Fruit fly (Drosophila melanogaster) whole organism, prepupa: ENCODE measurements around the gene CG42514.

Source experiments
- Blimp-1 ChIP-seq: fragments of 200-800 bp; sonication (Bioruptor generic); optimal IDR thresholded peaks from 3 replicates; lab custom pipeline; 2017; ENCODE audit warnings: missing biosample characterization, missing genetic modification characterization, mild to moderate bottlenecking, moderate library complexity, missing genetic modification reagents
- CG10631 ChIP-seq: fragments of 200-800 bp; sonication (Bioruptor generic); optimal IDR thresholded peaks from 2 replicates; lab custom pipeline; 2016; ENCODE audit warnings: missing biosample characterization, missing genetic modification characterization
- CG10669 ChIP-seq: fragments of 200-800 bp; sonication (Bioruptor generic); optimal IDR thresholded peaks from 3 replicates; lab custom pipeline; 2018; ENCODE audit warnings: missing biosample characterization, mild to moderate bottlenecking, missing genetic modification characterization, moderate library complexity
- CG11902 ChIP-seq: fragments of 200-800 bp; sonication (Bioruptor generic); optimal IDR thresholded peaks from 3 replicates; lab custom pipeline; 2016; ENCODE audit warnings: missing biosample characterization, missing genetic modification characterization
- CG15336 ChIP-seq: fragments of 200-800 bp; sonication (Bioruptor generic); IDR thresholded peaks from 2 replicates; pipeline ENCODE4 v1.3.6; 2022; ENCODE audit warnings: missing biosample characterization, missing genetic modification characterization
- CG1621 ChIP-seq: fragments of 200-800 bp; sonication (Bioruptor generic); optimal IDR thresholded peaks from 3 replicates; lab custom pipeline; 2018; ENCODE audit warnings: missing biosample characterization, mild to moderate bottlenecking, missing genetic modification characterization
- CG16779 ChIP-seq: fragments of 200-800 bp; sonication (Bioruptor generic); optimal IDR thresholded peaks from 3 replicates; lab custom pipeline; 2017; ENCODE audit warnings: missing biosample characterization, mild to moderate bottlenecking, missing genetic modification characterization
- CG3032 ChIP-seq: fragments of 200-800 bp; optimal IDR thresholded peaks from 2 replicates; lab custom pipeline; 2019; ENCODE audit warnings: missing biosample characterization, mild to moderate bottlenecking, missing genetic modification characterization, moderate library complexity
- CG31627 ChIP-seq: fragments of 200-800 bp; sonication (Bioruptor generic); optimal IDR thresholded peaks from 3 replicates; lab custom pipeline; 2016; ENCODE audit warnings: missing biosample characterization, missing genetic modification characterization
- CG3919 ChIP-seq: fragments of 200-800 bp; sonication (Bioruptor generic); optimal IDR thresholded peaks from 3 replicates; lab custom pipeline; 2016; ENCODE audit warnings: missing biosample characterization, missing genetic modification characterization
- CG4318 ChIP-seq: fragments of 200-800 bp; sonication (Bioruptor generic); optimal IDR thresholded peaks from 3 replicates; lab custom pipeline; 2017; ENCODE audit warnings: missing biosample characterization, mild to moderate bottlenecking, missing genetic modification characterization
- CG6163 ChIP-seq: fragments of 200-800 bp; sonication (Bioruptor generic); IDR thresholded peaks from 3 replicates; pipeline ENCODE4 v1.3.6; 2022; ENCODE audit warnings: missing biosample characterization, missing genetic modification characterization
- CG6276 ChIP-seq: fragments of 200-800 bp; sonication (Bioruptor generic); optimal IDR thresholded peaks from 2 replicates; lab custom pipeline; 2017; ENCODE audit warnings: missing biosample characterization, mild to moderate bottlenecking, missing genetic modification characterization
- CG6792 ChIP-seq: fragments of 200-800 bp; sonication (Bioruptor generic); optimal IDR thresholded peaks from 3 replicates; lab custom pipeline; 2016; ENCODE audit warnings: missing biosample characterization, missing genetic modification characterization
- CG6808 ChIP-seq: fragments of 200-800 bp; sonication (Bioruptor generic); optimal IDR thresholded peaks from 3 replicates; lab custom pipeline; 2017; ENCODE audit warnings: missing biosample characterization, missing genetic modification characterization, mild to moderate bottlenecking, moderate library complexity, missing genetic modification reagents
- CG6854 ChIP-seq: fragments of 200-800 bp; sonication (Bioruptor generic); optimal IDR thresholded peaks from 2 replicates; lab custom pipeline; 2017; ENCODE audit warnings: missing biosample characterization, mild to moderate bottlenecking, missing genetic modification characterization
- CG7368 ChIP-seq: fragments of 200-800 bp; sonication (Bioruptor generic); optimal IDR thresholded peaks from 3 replicates; lab custom pipeline; 2016; ENCODE audit warnings: missing biosample characterization, missing genetic modification characterization
- CG8119 ChIP-seq: fragments of 200-800 bp; sonication (Bioruptor generic); IDR thresholded peaks from 3 replicates; pipeline ENCODE4 v1.3.6; 2022; ENCODE audit warnings: missing biosample characterization, missing genetic modification characterization
- CG8319 ChIP-seq: fragments of 200-800 bp; sonication (Bioruptor generic); optimal IDR thresholded peaks from 3 replicates; lab custom pipeline; 2016; ENCODE audit warnings: missing biosample characterization, missing genetic modification characterization
- CG8632 ChIP-seq: fragments of 200-800 bp; sonication (Bioruptor generic); optimal IDR thresholded peaks from 3 replicates; lab custom pipeline; 2016; ENCODE audit warnings: missing biosample characterization, missing genetic modification characterization
- CG9139 ChIP-seq: fragments of 200-800 bp; sonication (Bioruptor generic); optimal IDR thresholded peaks from 3 replicates; lab custom pipeline; 2017; ENCODE audit warnings: missing biosample characterization, mild to moderate bottlenecking, missing genetic modification characterization
- Eip75B ChIP-seq: fragments of 200-800 bp; sonication (Bioruptor generic); optimal IDR thresholded peaks from 3 replicates; lab custom pipeline; 2016; ENCODE audit warnings: missing biosample characterization, missing genetic modification characterization
- Eip78C ChIP-seq: fragments of 200-800 bp; sonication (Bioruptor generic); peaks from one replicate; lab custom pipeline; 2016; ENCODE audit warnings: missing biosample characterization, missing genetic modification characterization
- Eip93F ChIP-seq: fragments of 200-800 bp; sonication (Bioruptor generic); optimal IDR thresholded peaks from 2 replicates; lab custom pipeline; 2016; ENCODE audit warnings: missing biosample characterization, mild to moderate bottlenecking, missing genetic modification characterization
- Ets21C ChIP-seq: fragments of 200-800 bp; sonication (Bioruptor generic); optimal IDR thresholded peaks from 3 replicates; lab custom pipeline; 2016; ENCODE audit warnings: missing biosample characterization, missing genetic modification characterization
- Ets96B ChIP-seq: fragments of 200-800 bp; optimal IDR thresholded peaks from 2 replicates; lab custom pipeline; 2019; ENCODE audit warnings: missing biosample characterization, mild to moderate bottlenecking, missing genetic modification characterization, moderate library complexity
- Gug ChIP-seq: fragments of 200-800 bp; sonication (Bioruptor generic); IDR thresholded peaks from 2 replicates; pipeline ENCODE4 v1.3.6; 2022; ENCODE audit warnings: missing biosample characterization, missing genetic modification characterization
- Hr38 ChIP-seq: sonication (Bioruptor generic); optimal IDR thresholded peaks from 2 replicates; lab custom pipeline; 2016; ENCODE audit warnings: missing biosample characterization, missing genetic modification characterization
- Hr4 ChIP-seq: fragments of 200-800 bp; sonication (Bioruptor generic); optimal IDR thresholded peaks from 3 replicates; lab custom pipeline; 2016; ENCODE audit warnings: missing biosample characterization, missing genetic modification characterization
- Met ChIP-seq: fragments of 200-800 bp; sonication (Bioruptor generic); optimal IDR thresholded peaks from 3 replicates; lab custom pipeline; 2016; ENCODE audit warnings: missing biosample characterization, missing genetic modification characterization
- Smox ChIP-seq: fragments of 200-800 bp; sonication (Bioruptor generic); optimal IDR thresholded peaks from 3 replicates; lab custom pipeline; 2016; ENCODE audit warnings: missing biosample characterization, missing genetic modification characterization
- Sox102F ChIP-seq: fragments of 200-800 bp; sonication (Bioruptor generic); optimal IDR thresholded peaks from 2 replicates; lab custom pipeline; 2016; ENCODE audit warnings: missing biosample characterization, mild to moderate bottlenecking, missing genetic modification characterization
- Sox14 ChIP-seq: fragments of 200-800 bp; sonication (Bioruptor generic); optimal IDR thresholded peaks from 3 replicates; lab custom pipeline; 2016; ENCODE audit warnings: missing biosample characterization, missing genetic modification characterization
- Sox15 ChIP-seq: fragments of 200-800 bp; sonication (Bioruptor generic); optimal IDR thresholded peaks from 3 replicates; lab custom pipeline; 2016; ENCODE audit warnings: missing biosample characterization, missing genetic modification characterization
- achi ChIP-seq: fragments of 200-800 bp; sonication (Bioruptor generic); optimal IDR thresholded peaks from 3 replicates; lab custom pipeline; 2016; ENCODE audit warnings: missing biosample characterization, missing genetic modification characterization
- cyc ChIP-seq: fragments of 200-800 bp; sonication (Bioruptor generic); optimal IDR thresholded peaks from 3 replicates; lab custom pipeline; 2016; ENCODE audit warnings: missing biosample characterization, missing genetic modification characterization
- dsx ChIP-seq: fragments of 200-800 bp; optimal IDR thresholded peaks from 3 replicates; lab custom pipeline; 2019; ENCODE audit warnings: missing biosample characterization, mild to moderate bottlenecking, missing genetic modification characterization, moderate library complexity; ENCODE audit not compliant: poor library complexity, severe bottlenecking
- esn ChIP-seq: fragments of 200-800 bp; sonication (Bioruptor generic); optimal IDR thresholded peaks from 2 replicates; lab custom pipeline; 2016; ENCODE audit warnings: missing biosample characterization, mild to moderate bottlenecking, missing genetic modification characterization, moderate library complexity
- fd59A ChIP-seq: fragments of 200-800 bp; sonication (Bioruptor generic); optimal IDR thresholded peaks from 2 replicates; lab custom pipeline; 2017; ENCODE audit warnings: missing biosample characterization, mild to moderate bottlenecking, missing genetic modification characterization, missing genetic modification reagents
- fd85E ChIP-seq: fragments of 200-800 bp; sonication (Bioruptor generic); optimal IDR thresholded peaks from 3 replicates; lab custom pipeline; 2016; ENCODE audit warnings: missing biosample characterization, missing genetic modification characterization
- fkh ChIP-seq: fragments of 200-800 bp; sonication (Bioruptor generic); optimal IDR thresholded peaks from 3 replicates; lab custom pipeline; 2017; ENCODE audit warnings: missing biosample characterization, mild to moderate bottlenecking, missing genetic modification characterization, moderate library complexity
- net ChIP-seq: fragments of 200-800 bp; sonication (Bioruptor generic); optimal IDR thresholded peaks from 3 replicates; lab custom pipeline; 2016; ENCODE audit warnings: missing biosample characterization, missing genetic modification characterization
- pdm3 ChIP-seq: fragments of 200-800 bp; sonication (Bioruptor generic); optimal IDR thresholded peaks from 3 replicates; lab custom pipeline; 2016; ENCODE audit warnings: missing biosample characterization, missing genetic modification characterization
- salr ChIP-seq, 2 experiments: fragments of 200-800 bp; sonication (Bioruptor generic); optimal IDR thresholded peaks; 3 replicates each; lab custom pipeline; 2016 to 2018; ENCODE audit warnings: missing biosample characterization in 2 of 2, missing genetic modification characterization in 2 of 2, mild to moderate bottlenecking in 1 of 2
- spab ChIP-seq: fragments of 200-800 bp; sonication (Bioruptor generic); optimal IDR thresholded peaks from 2 replicates; lab custom pipeline; 2017; ENCODE audit warnings: missing biosample characterization, mild to moderate bottlenecking, missing genetic modification characterization, missing genetic modification reagents
- ss ChIP-seq, 2 experiments: fragments of 200-800 bp; sonication (Bioruptor generic); optimal IDR thresholded peaks; 2 replicates in 1 of 2; 3 replicates in 1 of 2; lab custom pipeline; 2017 to 2018; ENCODE audit warnings: mild to moderate bottlenecking in 2 of 2, missing biosample characterization in 2 of 2, missing genetic modification characterization in 2 of 2, moderate library complexity in 1 of 2
- svp ChIP-seq: fragments of 200-800 bp; sonication (Bioruptor generic); peaks from one replicate; lab custom pipeline; 2016; ENCODE audit warnings: missing biosample characterization, missing genetic modification characterization
- topi ChIP-seq: fragments of 200-800 bp; sonication (Bioruptor generic); optimal IDR thresholded peaks from 3 replicates; lab custom pipeline; 2016; ENCODE audit warnings: missing biosample characterization, missing genetic modification characterization
- vri ChIP-seq: fragments of 200-800 bp; sonication (Bioruptor generic); optimal IDR thresholded peaks from 3 replicates; lab custom pipeline; 2016; ENCODE audit warnings: missing biosample characterization, mild to moderate bottlenecking, missing genetic modification characterization

Gene CG42514

dm6 chr3L:16477134-16477702 is 18.8 kb downstream of the CG42514 start (continued):
- TF ChIP-seq Ets96B (tag; lab: Kevin White, UChicago): no peak
- 0 out of 3 replicates have a peak, but pooled peaks have one; percentile 16 for TF ChIP-seq CG8119 (GFP tag; lab: Robert Waterston, UW)

- TF ChIP-seq achi (GFP tag; lab: Kevin White, UChicago) (peak; percentile 87), fkh (no peak), fd59A (peak; percentile 68), Ets21C (GFP tag; lab: Kevin White, UChicago) (peak; percentile 11), vri (GFP tag; lab: Kevin White, UChicago) (peak; percentile 15), CG4318 (peak; percentile 84), CG6854 (peak; percentile 50), CG1621 (tag; lab: Kevin White, UChicago) (peak; percentile 60), Eip78C (peak; percentile 95), Eip93F (no peak), Smox (GFP tag; lab: Kevin White, UChicago) (peak; percentile 53), salr (GFP tag; optimal IDR thresholded peaks at IDR 0.05; lab: Kevin White, UChicago) (peak in 1 of 2 experiments; percentile 89), CG8632 (GFP tag; lab: Kevin White, UChicago) (peak; percentile 87), CG9139 (GFP tag; lab: Kevin White, UChicago) (peak; percentile 77), ss (GFP tag; optimal IDR thresholded peaks at IDR 0.05; lab: Kevin White, UChicago) (peak; percentile 83 to 92), Eip75B (peak; percentile 28), CG16779 (peak; percentile 45), pdm3 (GFP tag; lab: Kevin White, UChicago) (peak; percentile 72), CG7368 (GFP tag; lab: Kevin White, UChicago) (peak; percentile 69), fd85E (peak; percentile 24), net (peak; percentile 71), CG8319 (GFP tag; lab: Kevin White, UChicago) (peak; percentile 73), Sox15 (GFP tag; lab: Kevin White, UChicago) (peak; percentile 65), CG10631 (GFP tag; lab: Kevin White, UChicago) (peak; percentile 89), CG11902 (GFP tag; lab: Kevin White, UChicago) (peak; percentile 65), CG6792 (GFP tag; lab: Kevin White, UChicago) (peak; percentile 85), CG31627 (GFP tag; lab: Kevin White, UChicago) (peak; percentile 38), Gug (GFP tag; lab: Robert Waterston, UW) (no peak; the same call in 1 of the 2 replicates), CG3919 (GFP tag; lab: Kevin White, UChicago) (peak; percentile 84), CG15336 (peak; percentile 87), CG10669 (GFP tag; lab: Kevin White, UChicago) (peak; percentile 83), Hr4 (GFP tag; lab: Kevin White, UChicago) (peak; percentile 57), spab (GFP tag; lab: Kevin White, UChicago) (peak; percentile 87), esn (GFP tag; lab: Kevin White, UChicago) (peak; percentile 79), CG3032 (tag; lab: Kevin White, UChicago) (peak; percentile 84), Blimp-1 (GFP tag; lab: Kevin White, UChicago) (peak; percentile 69), Sox14 (peak; percentile 39), Sox102F (GFP tag; lab: Kevin White, UChicago) (peak; percentile 58), svp (GFP tag; lab: Kevin White, UChicago) (peak; percentile 84), cyc (GFP tag; lab: Kevin White, UChicago) (peak; percentile 49), CG6276 (peak; percentile 83), CG8119 (GFP tag; lab: Robert Waterston, UW) (peak; percentile 90), CG6808 (GFP tag; lab: Kevin White, UChicago) (peak; percentile 88), Met (peak; percentile 62), topi (GFP tag; lab: Kevin White, UChicago) (peak; percentile 71), CG6163 (GFP tag; lab: Robert Waterston, UW) (peak; percentile 54; the same call in 2 of the 3 replicates), dsx (GFP tag; lab: Kevin White, UChicago) (peak; percentile 88), Hr38 (GFP tag; lab: Kevin White, UChicago) (no peak)
Observed at dm6 chr3L:16476709-16477119, 19.3 kb downstream of the CG42514 start.
